Fruit fly (Drosophila melanogaster) whole organism, pupa: ENCODE data around the gene Seipin.
"Not testable (repeated sequence)": the region's sequence is repeated elsewhere in the genome, so short reads cannot be mapped to it uniquely, and the experiment has no call there.

ENCODE experiments used
- CG10348 ChIP-seq: fragments of 200-800 bp; sonication (Bioruptor generic); IDR thresholded peaks from 2 replicates; pipeline ENCODE4 v1.3.6; 2022; ENCODE audit warnings: missing biosample characterization, missing genetic modification characterization
- CG12605 ChIP-seq: fragments of 200-800 bp; sonication (Bioruptor generic); IDR thresholded peaks from 2 replicates; pipeline ENCODE4 v1.3.6; 2022; ENCODE audit warnings: missing biosample characterization, missing genetic modification characterization
- CG13204 ChIP-seq: fragments of 200-800 bp; sonication (Bioruptor generic); optimal IDR thresholded peaks from 2 replicates; lab custom pipeline; 2018; ENCODE audit warnings: missing biosample characterization, mild to moderate bottlenecking, missing genetic modification characterization, moderate library complexity
- CG14655 ChIP-seq: fragments of 200-800 bp; sonication (Bioruptor generic); optimal IDR thresholded peaks from 3 replicates; lab custom pipeline; 2017; ENCODE audit warnings: mild to moderate bottlenecking, missing biosample characterization, missing genetic modification reagents, missing genetic modification characterization
- CG15710 ChIP-seq: fragments of 200-800 bp; sonication (Bioruptor generic); optimal IDR thresholded peaks from 2 replicates; lab custom pipeline; 2018; ENCODE audit warnings: missing biosample characterization, mild to moderate bottlenecking, missing genetic modification characterization, moderate library complexity
- CG17806 ChIP-seq: fragments of 200-800 bp; sonication (Bioruptor generic); optimal IDR thresholded peaks from 2 replicates; lab custom pipeline; 2018; ENCODE audit warnings: missing biosample characterization, mild to moderate bottlenecking, missing genetic modification characterization, moderate library complexity
- CG32121 ChIP-seq: fragments of 200-800 bp; sonication (Bioruptor generic); IDR thresholded peaks from 2 replicates; pipeline ENCODE4 v1.3.6; 2022; ENCODE audit warnings: missing biosample characterization, missing genetic modification characterization
- CG34367 ChIP-seq: fragments of 200-800 bp; sonication (Bioruptor generic); optimal IDR thresholded peaks from 2 replicates; lab custom pipeline; 2018; ENCODE audit warnings: missing biosample characterization, mild to moderate bottlenecking, missing genetic modification characterization
- CG4496 ChIP-seq: fragments of 200-800 bp; sonication (Bioruptor generic); IDR thresholded peaks from 3 replicates; pipeline ENCODE4 v1.3.6; 2022; ENCODE audit warnings: missing biosample characterization, missing genetic modification characterization
- CG8159 ChIP-seq: fragments of 200-800 bp; sonication (Bioruptor generic); optimal IDR thresholded peaks from 3 replicates; lab custom pipeline; 2018; ENCODE audit warnings: missing biosample characterization, mild to moderate bottlenecking, missing genetic modification characterization, moderate library complexity
- CG8301 ChIP-seq: fragments of 200-800 bp; sonication (Bioruptor generic); optimal IDR thresholded peaks from 2 replicates; lab custom pipeline; 2018; ENCODE audit warnings: missing biosample characterization, mild to moderate bottlenecking, missing genetic modification characterization
- CG9948 ChIP-seq: fragments of 200-800 bp; sonication (Bioruptor generic); optimal IDR thresholded peaks from 2 replicates; lab custom pipeline; 2018; ENCODE audit warnings: missing biosample characterization, mild to moderate bottlenecking, missing genetic modification characterization, moderate library complexity
- D1 ChIP-seq: fragments of 200-800 bp; sonication (Bioruptor generic); optimal IDR thresholded peaks from 2 replicates; lab custom pipeline; 2018; ENCODE audit warnings: missing biosample characterization, mild to moderate bottlenecking, missing genetic modification characterization, moderate library complexity
- EcR ChIP-seq: fragments of 200-800 bp; sonication (Bioruptor generic); optimal IDR thresholded peaks from 3 replicates; lab custom pipeline; 2019; ENCODE audit warnings: missing biosample characterization, missing genetic modification characterization, mild to moderate bottlenecking, moderate library complexity, missing genetic modification reagents
- Ets98B ChIP-seq: fragments of 200-800 bp; sonication (Bioruptor generic); IDR thresholded peaks from 2 replicates; pipeline ENCODE4 v1.3.6; 2022; ENCODE audit warnings: missing biosample characterization, missing genetic modification characterization
- Pif1B ChIP-seq: fragments of 200-800 bp; sonication (Bioruptor generic); optimal IDR thresholded peaks from 3 replicates; lab custom pipeline; 2016; ENCODE audit warnings: missing biosample characterization, missing genetic modification characterization
- Snoo ChIP-seq: fragments of 200-800 bp; sonication (Bioruptor generic); optimal IDR thresholded peaks from 3 replicates; lab custom pipeline; 2017; ENCODE audit warnings: missing biosample characterization, mild to moderate bottlenecking, missing genetic modification characterization, inconsistent platforms
- fd96Ca ChIP-seq: fragments of 200-800 bp; sonication (Bioruptor generic); IDR thresholded peaks from 3 replicates; pipeline ENCODE4 v1.3.6; 2022; ENCODE audit warnings: missing biosample characterization, missing genetic modification characterization
- gl ChIP-seq: fragments of 200-800 bp; sonication (Bioruptor generic); optimal IDR thresholded peaks from 2 replicates; lab custom pipeline; 2018; ENCODE audit warnings: missing biosample characterization, mild to moderate bottlenecking, missing genetic modification characterization
- rn ChIP-seq: fragments of 200-800 bp; sonication (Bioruptor generic); IDR thresholded peaks from 2 replicates; pipeline ENCODE4 v1.3.6; 2022; ENCODE audit warnings: missing biosample characterization, missing genetic modification characterization

Gene Seipin

dm6 chrX:2610236-2610635 is 9.4 kb upstream of the Seipin start, which contains the start of gene eIF3g1:
Gene eIF3g1, minus strand, starts transcription at chrX:2610336.
- not testable (repeated sequence) for TF ChIP-seq CG17806; gl; CG8301 (tag; lab: Kevin White, UChicago)

dm6 chrX:2617417-2617816 is 2.2 kb upstream of the Seipin start:
- TF ChIP-seq D1 (no peak), EcR (GFP tag; lab: Kevin White, UChicago) (no peak), fd96Ca (GFP tag; lab: Robert Waterston, UW) (no peak), Pif1B (GFP tag; lab: Kevin White, UChicago) (no peak), CG9948 (tag; lab: Kevin White, UChicago) (no peak), CG4496 (GFP tag; lab: Robert Waterston, UW) (no peak), CG8301 (tag; lab: Kevin White, UChicago) (no peak), CG10348 (GFP tag; lab: Robert Waterston, UW) (no peak), Snoo (no peak)

DNA sequence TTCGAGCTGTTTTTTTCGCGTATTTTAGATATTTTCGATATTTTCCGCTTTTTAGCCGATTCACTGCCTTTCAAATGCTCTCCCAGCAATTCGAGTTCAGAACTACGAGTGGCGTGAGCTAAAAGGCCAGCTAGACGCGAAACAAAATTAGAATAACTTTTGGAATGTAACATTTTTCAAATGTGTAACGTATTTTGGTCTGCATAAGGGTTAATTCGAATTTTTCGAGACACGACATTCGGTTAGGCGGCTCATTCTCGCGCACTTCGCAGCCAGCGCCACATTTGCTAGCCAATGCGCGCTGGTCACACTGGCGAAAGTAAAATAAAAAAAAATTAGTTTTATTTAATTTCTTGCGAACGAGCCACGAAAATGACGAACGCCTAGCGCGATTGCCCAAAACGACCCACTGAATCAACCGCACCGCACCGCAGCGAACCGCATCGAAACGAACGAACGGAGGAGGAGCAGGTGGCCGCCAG is 5.0 kb downstream of the Seipin start, which contains the start of the genes brv3 and Pi4KIIIalpha:
Gene brv3, minus strand, starts transcription at position 51 of the 482 bp plus-strand sequence.
Gene Pi4KIIIalpha, plus strand, starts transcription at position 280 of the 482 bp plus-strand sequence.
- TF ChIP-seq rn (no peak), CG4496 (GFP tag; lab: Robert Waterston, UW) (0 out of 3 replicates have a peak, but pooled peaks have one; percentile 24), CG32121 (no peak; the same call in 1 of the 2 replicates), EcR (GFP tag; lab: Kevin White, UChicago) (no peak)

DNA sequence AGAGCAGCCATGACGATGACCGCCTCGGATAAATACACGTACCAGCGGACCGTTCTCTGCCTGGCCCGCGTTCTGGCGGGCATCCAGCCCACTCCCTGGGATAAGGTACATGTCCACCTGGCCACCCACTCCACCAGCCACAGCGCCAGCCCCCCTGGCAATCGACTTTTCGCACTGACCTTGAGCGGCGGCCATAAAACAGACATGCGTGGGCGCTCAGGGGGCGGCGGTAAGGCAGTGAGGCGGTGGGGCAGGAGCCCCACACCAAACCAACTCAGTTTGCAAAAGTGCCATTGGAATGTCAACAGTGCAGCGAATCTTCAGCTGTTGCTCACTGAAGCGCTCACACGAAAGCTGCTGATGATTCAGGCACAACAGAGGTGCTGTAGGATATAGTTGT is 5.4 kb downstream of the Seipin start:
- TF ChIP-seq CG8301 (tag; lab: Kevin White, UChicago) = no peak
- no peak for TF ChIP-seq gl
- TF ChIP-seq CG9948 (tag; lab: Kevin White, UChicago) = no peak
- no peak for TF ChIP-seq CG32121

- no peak for TF ChIP-seq CG34367 (tag; lab: Kevin White, UChicago)
- TF ChIP-seq CG14655 = no peak
- no peak for TF ChIP-seq CG8301 (tag; lab: Kevin White, UChicago)
- TF ChIP-seq rn = no peak
- no peak for TF ChIP-seq Snoo
- TF ChIP-seq fd96Ca (GFP tag; lab: Robert Waterston, UW) = no peak
- TF ChIP-seq Ets98B (GFP tag; lab: Robert Waterston, UW) = no peak
These were observed 14.5 kb downstream of the Seipin start, which contains the start of gene sgg for dm6 chrX:2633847-2634776. Gene sgg, plus strand, starts transcription at chrX:2633952.

DNA sequence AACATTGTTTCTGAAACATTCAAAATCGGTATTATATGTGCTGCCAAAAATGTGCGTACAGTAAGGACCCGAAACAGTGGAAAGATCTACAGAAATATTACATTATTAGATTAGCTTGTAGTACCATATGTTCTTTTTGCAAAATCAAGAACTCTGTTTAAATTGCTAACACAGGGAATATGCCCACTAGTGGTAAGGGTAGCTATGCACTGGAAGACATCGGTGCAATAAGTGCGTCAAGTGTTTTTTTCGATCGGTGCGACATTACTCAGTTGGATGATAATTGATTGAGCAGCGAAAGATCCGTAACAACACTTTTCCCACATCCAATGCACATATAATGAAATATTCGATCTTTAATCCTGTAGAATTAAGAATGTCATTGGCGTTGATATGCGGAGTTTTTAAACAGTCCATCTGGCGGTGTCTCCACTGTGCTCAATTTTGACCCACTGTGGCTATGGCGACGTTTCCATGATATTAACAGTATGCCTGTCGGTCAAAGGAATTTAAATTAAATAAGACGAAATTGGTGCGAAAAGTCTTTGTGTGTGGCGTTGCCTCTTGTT is 15.6 kb downstream of the Seipin start:
- TF ChIP-seq gl (no peak), CG34367 (tag; lab: Kevin White, UChicago) (no peak), fd96Ca (GFP tag; lab: Robert Waterston, UW) (0 out of 3 replicates have a peak, but pooled peaks have one; percentile 26), rn (no peak), Ets98B (GFP tag; lab: Robert Waterston, UW) (0 out of 2 replicates have a peak, but pooled peaks have one; percentile 15), CG8301 (tag; lab: Kevin White, UChicago) (peak; percentile 25), CG9948 (tag; lab: Kevin White, UChicago) (no peak), CG17806 (no peak), Pif1B (GFP tag; lab: Kevin White, UChicago) (no peak), EcR (GFP tag; lab: Kevin White, UChicago) (no peak), CG32121 (no peak), CG15710 (tag; lab: Kevin White, UChicago) (peak; percentile 17), CG13204 (no peak), CG12605 (no peak), CG8159 (no peak), CG14655 (no peak), D1 (no peak)

DNA sequence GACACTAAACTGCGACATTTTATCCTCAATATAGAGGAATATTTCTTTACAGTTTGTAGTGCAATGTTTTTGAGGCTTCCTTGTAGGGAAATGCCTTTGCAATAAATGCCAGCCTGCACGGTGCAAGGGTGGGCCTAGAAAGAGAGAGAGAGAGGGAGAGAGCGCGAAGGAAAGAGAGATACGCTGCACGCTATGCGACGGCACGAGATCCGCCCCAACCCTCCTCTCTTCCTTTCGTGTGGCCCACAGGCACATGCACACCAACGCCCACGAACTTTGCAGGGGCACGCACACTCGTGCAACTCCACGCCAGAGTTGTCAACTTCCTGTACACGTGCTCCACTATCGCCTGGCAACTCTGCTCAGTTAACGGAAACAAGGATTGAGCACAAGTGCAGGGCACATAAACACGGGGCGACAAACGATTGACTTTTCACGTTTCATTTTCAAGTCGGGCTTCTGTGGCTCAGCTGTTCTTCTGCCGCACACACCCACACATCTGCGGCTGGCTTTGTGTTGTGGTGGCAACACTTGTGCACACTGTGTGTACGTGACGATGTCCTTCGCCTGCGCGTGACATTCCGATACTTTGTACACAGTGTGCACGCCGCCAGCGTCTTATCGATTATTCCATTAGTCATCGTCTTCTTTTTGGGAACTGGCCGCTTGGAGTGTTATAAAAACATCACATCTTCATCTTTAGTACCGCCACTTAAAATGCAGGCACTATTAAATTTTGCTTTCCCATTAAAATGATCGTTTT is 16.5 kb downstream of the Seipin start:
- TF ChIP-seq CG13204 = peak; percentile 1
- TF ChIP-seq Ets98B (GFP tag; lab: Robert Waterston, UW) = no peak
- peak; percentile 33; the same call in 1 of the 3 replicates for TF ChIP-seq fd96Ca (GFP tag; lab: Robert Waterston, UW)
- TF ChIP-seq, all 21 proteins: peak for 2
